Fruit fly (Drosophila melanogaster) whole organism, embryonic: ENCODE data around the gene Tpr2.
A peak's percentile ranks its signal among the peaks of the same experiment; 100 is the strongest.

Experiments used
- ATbp ChIP-seq: fragments of 200-800 bp; sonication (Bioruptor generic); optimal IDR thresholded peaks from 2 replicates; lab custom pipeline; 2017; ENCODE audit warnings: missing biosample characterization, mild to moderate bottlenecking, missing genetic modification characterization, missing genetic modification reagents
- Ada2b ChIP-seq: fragments of 200-800 bp; sonication (Bioruptor generic); IDR thresholded peaks from 2 replicates; pipeline ENCODE4 v1.3.6; 2022; ENCODE audit warnings: missing biosample characterization, missing genetic modification characterization
- Antp ChIP-seq: fragments of 200-800 bp; sonication (Bioruptor generic); optimal IDR thresholded peaks from 3 replicates; lab custom pipeline; 2016; ENCODE audit warnings: missing biosample characterization, missing genetic modification characterization
- B-H2 ChIP-seq: fragments of 200-800 bp; sonication (Bioruptor generic); optimal IDR thresholded peaks from 2 replicates; lab custom pipeline; 2018; ENCODE audit warnings: missing biosample characterization, mild to moderate bottlenecking, missing genetic modification characterization
- CG1024 ChIP-seq: fragments of 200-800 bp; sonication (Bioruptor generic); IDR thresholded peaks from 2 replicates; pipeline ENCODE4 v1.3.6; 2022; ENCODE audit warnings: missing biosample characterization, missing genetic modification characterization
- CG10366 ChIP-seq: fragments of 200-800 bp; sonication (Bioruptor generic); IDR thresholded peaks from 2 replicates; pipeline ENCODE4 v1.3.6; 2022; ENCODE audit warnings: missing biosample characterization, missing genetic modification characterization
- CG10431 ChIP-seq: fragments of 200-800 bp; sonication (Bioruptor generic); optimal IDR thresholded peaks from 3 replicates; lab custom pipeline; 2018; ENCODE audit warnings: missing biosample characterization, mild to moderate bottlenecking, missing genetic modification characterization
- CG10654 ChIP-seq: fragments of 200-800 bp; sonication (Bioruptor generic); optimal IDR thresholded peaks from 2 replicates; lab custom pipeline; 2016; ENCODE audit warnings: missing biosample characterization, missing genetic modification characterization
- CG10959 ChIP-seq: fragments of 200-800 bp; sonication (Bioruptor generic); IDR thresholded peaks from 2 replicates; pipeline ENCODE4 v1.3.6; 2022; ENCODE audit warnings: missing biosample characterization, missing genetic modification characterization
- CG12219 ChIP-seq: fragments of 200-800 bp; sonication (Bioruptor generic); optimal IDR thresholded peaks from 3 replicates; lab custom pipeline; 2018; ENCODE audit warnings: missing biosample characterization, mild to moderate bottlenecking, missing genetic modification characterization
- CG12744 ChIP-seq: fragments of 200-800 bp; sonication (Bioruptor generic); optimal IDR thresholded peaks from 2 replicates; lab custom pipeline; 2016; ENCODE audit warnings: missing biosample characterization, missing genetic modification characterization
- CG14441 ChIP-seq: fragments of 200-800 bp; sonication (Bioruptor generic); IDR thresholded peaks from 2 replicates; pipeline ENCODE4 v1.3.6; 2022; ENCODE audit warnings: missing biosample characterization, missing genetic modification characterization
- CG14667 ChIP-seq: fragments of 200-800 bp; sonication (Bioruptor generic); IDR thresholded peaks from 2 replicates; pipeline ENCODE4 v1.3.6; 2022; ENCODE audit warnings: missing biosample characterization, missing genetic modification characterization
- CG18476 ChIP-seq: fragments of 200-800 bp; sonication (Bioruptor generic); optimal IDR thresholded peaks from 2 replicates; lab custom pipeline; 2016; ENCODE audit warnings: missing biosample characterization, mild to moderate bottlenecking, missing genetic modification characterization
- CG2116 ChIP-seq: fragments of 200-800 bp; sonication (Bioruptor generic); optimal IDR thresholded peaks from 3 replicates; lab custom pipeline; 2018; ENCODE audit warnings: missing biosample characterization, mild to moderate bottlenecking, missing genetic modification characterization
- CG3281 ChIP-seq: fragments of 200-800 bp; sonication (Bioruptor generic); optimal IDR thresholded peaks from 3 replicates; lab custom pipeline; 2017; ENCODE audit warnings: missing biosample characterization, mild to moderate bottlenecking, missing genetic modification characterization
- CG34376 ChIP-seq: fragments of 200-800 bp; sonication (Bioruptor generic); optimal IDR thresholded peaks from 2 replicates; lab custom pipeline; 2018; ENCODE audit warnings: missing biosample characterization, mild to moderate bottlenecking, missing genetic modification characterization
- CG5953 ChIP-seq: fragments of 200-800 bp; sonication (Bioruptor generic); IDR thresholded peaks from 2 replicates; pipeline ENCODE4 v1.3.6; 2022; ENCODE audit warnings: missing biosample characterization, missing genetic modification characterization
- CG7839 ChIP-seq: fragments of 200-800 bp; sonication (Bioruptor generic); optimal IDR thresholded peaks from 3 replicates; lab custom pipeline; 2018; ENCODE audit warnings: missing biosample characterization, mild to moderate bottlenecking, missing genetic modification characterization, moderate library complexity
- CG9817 ChIP-seq: fragments of 200-800 bp; sonication (Bioruptor generic); optimal IDR thresholded peaks from 2 replicates; lab custom pipeline; 2018; ENCODE audit warnings: missing biosample characterization, mild to moderate bottlenecking, missing genetic modification characterization, moderate library complexity
- CTCF ChIP-seq: fragments of 200-800 bp; sonication (Bioruptor generic); optimal IDR thresholded peaks from 2 replicates; lab custom pipeline; 2017; ENCODE audit warnings: missing biosample characterization, mild to moderate bottlenecking, missing genetic modification characterization, moderate library complexity
- Doc3 ChIP-seq: fragments of 200-800 bp; sonication (Bioruptor generic); IDR thresholded peaks from 3 replicates; pipeline ENCODE4 v1.3.6; 2022; ENCODE audit warnings: missing biosample characterization, missing genetic modification characterization; ENCODE audit not compliant: partially characterized antibody
- HLH4C ChIP-seq: fragments of 200-800 bp; sonication (Bioruptor generic); IDR thresholded peaks from 3 replicates; pipeline ENCODE4 v1.3.6; 2022; ENCODE audit warnings: missing biosample characterization, missing genetic modification characterization; ENCODE audit not compliant: partially characterized antibody
- HLH54F ChIP-seq: fragments of 200-800 bp; sonication (Bioruptor generic); optimal IDR thresholded peaks from 3 replicates; lab custom pipeline; 2016; ENCODE audit warnings: missing biosample characterization, missing genetic modification characterization
- HmgZ ChIP-seq: fragments of 200-800 bp; sonication (Bioruptor generic); optimal IDR thresholded peaks from 2 replicates; lab custom pipeline; 2018; ENCODE audit warnings: missing biosample characterization, mild to moderate bottlenecking, missing genetic modification characterization
- TFAM ChIP-seq: fragments of 200-800 bp; sonication (Bioruptor generic); optimal IDR thresholded peaks from 2 replicates; lab custom pipeline; 2017; ENCODE audit warnings: missing biosample characterization, missing genetic modification characterization, inconsistent platforms
- aop ChIP-seq: fragments of 200-800 bp; sonication (Bioruptor generic); IDR thresholded peaks from 2 replicates; pipeline ENCODE4 v1.3.6; 2022; ENCODE audit warnings: missing biosample characterization, missing genetic modification characterization
- ap ChIP-seq: fragments of 200-800 bp; sonication (Bioruptor generic); IDR thresholded peaks from 2 replicates; pipeline ENCODE4 v1.3.6; 2022; ENCODE audit warnings: missing biosample characterization, missing genetic modification characterization
- bcd ChIP-seq: fragments of 200-800 bp; sonication (Bioruptor generic); optimal IDR thresholded peaks from 2 replicates; lab custom pipeline; 2017; ENCODE audit warnings: missing biosample characterization, mild to moderate bottlenecking, missing genetic modification characterization
- cato ChIP-seq: fragments of 200-800 bp; sonication (Bioruptor generic); optimal IDR thresholded peaks from 2 replicates; lab custom pipeline; 2016; ENCODE audit warnings: missing biosample characterization, missing genetic modification characterization, borderline replicate concordance
- caup ChIP-seq: fragments of 200-800 bp; sonication (Bioruptor generic); optimal IDR thresholded peaks from 3 replicates; lab custom pipeline; 2017; ENCODE audit warnings: missing biosample characterization, mild to moderate bottlenecking, missing genetic modification characterization, moderate library complexity; ENCODE audit not compliant: severe bottlenecking
- corto ChIP-seq: fragments of 200-800 bp; sonication (Bioruptor generic); optimal IDR thresholded peaks from 2 replicates; lab custom pipeline; 2016; ENCODE audit warnings: missing biosample characterization, mild to moderate bottlenecking, missing genetic modification characterization, moderate library complexity
- dimm ChIP-seq: fragments of 200-800 bp; sonication (Bioruptor generic); IDR thresholded peaks from 2 replicates; pipeline ENCODE4 v1.3.6; 2022; ENCODE audit warnings: missing biosample characterization, missing genetic modification characterization
- dmrt11E ChIP-seq: fragments of 200-800 bp; sonication (Bioruptor generic); optimal IDR thresholded peaks from 3 replicates; lab custom pipeline; 2018; ENCODE audit warnings: missing biosample characterization, mild to moderate bottlenecking, missing genetic modification characterization, moderate library complexity
- dpn ChIP-seq, 2 experiments: fragments of 200-800 bp; sonication (Bioruptor generic); optimal IDR thresholded peaks; 3 replicates each; lab custom pipeline; 2016; ENCODE audit warnings: missing biosample characterization in 2 of 2, missing genetic modification characterization in 2 of 2
- ems ChIP-seq: fragments of 200-800 bp; sonication (Bioruptor generic); optimal IDR thresholded peaks from 3 replicates; lab custom pipeline; 2016; ENCODE audit warnings: missing biosample characterization, missing genetic modification characterization
- esg ChIP-seq: fragments of 200-800 bp; sonication (Bioruptor generic); conservative IDR thresholded peaks from 2 replicates; pipeline ENCODE4 v1.3.6; 2022; ENCODE audit warnings: missing biosample characterization, missing genetic modification characterization
- exex ChIP-seq: fragments of 200-800 bp; sonication (Bioruptor generic); optimal IDR thresholded peaks from 4 replicates; lab custom pipeline; 2018; ENCODE audit warnings: missing biosample characterization, mild to moderate bottlenecking, missing genetic modification characterization, moderate library complexity
- ftz-f1 ChIP-seq: fragments of 200-800 bp; sonication (Bioruptor generic); optimal IDR thresholded peaks from 2 replicates; lab custom pipeline; 2016; ENCODE audit warnings: missing biosample characterization, missing genetic modification characterization
- gcm ChIP-seq: fragments of 200-800 bp; sonication (Bioruptor generic); optimal IDR thresholded peaks from 2 replicates; lab custom pipeline; 2019; ENCODE audit warnings: missing biosample characterization, mild to moderate bottlenecking, missing genetic modification characterization, moderate library complexity
- her ChIP-seq: fragments of 200-800 bp; sonication (Bioruptor generic); optimal IDR thresholded peaks from 2 replicates; lab custom pipeline; 2016; ENCODE audit warnings: missing biosample characterization, missing genetic modification characterization
- maf-S ChIP-seq: fragments of 200-800 bp; sonication (Bioruptor generic); optimal IDR thresholded peaks from 2 replicates; lab custom pipeline; 2016; ENCODE audit warnings: missing biosample characterization, missing genetic modification characterization
- onecut ChIP-seq: fragments of 200-800 bp; sonication (Bioruptor generic); IDR thresholded peaks from 2 replicates; pipeline ENCODE4 v1.3.6; 2022; ENCODE audit warnings: missing biosample characterization, missing genetic modification characterization
- p53 ChIP-seq: fragments of 200-800 bp; sonication (Bioruptor generic); optimal IDR thresholded peaks from 2 replicates; lab custom pipeline; 2016; ENCODE audit warnings: missing biosample characterization, missing genetic modification characterization
- pzg ChIP-seq: fragments of 200-800 bp; sonication (Bioruptor generic); optimal IDR thresholded peaks from 3 replicates; lab custom pipeline; 2018; ENCODE audit warnings: missing biosample characterization, mild to moderate bottlenecking, missing genetic modification characterization, moderate library complexity
- sisA ChIP-seq: fragments of 200-800 bp; sonication (Bioruptor generic); IDR thresholded peaks from 2 replicates; pipeline ENCODE4 v1.3.6; 2022; ENCODE audit warnings: missing biosample characterization, missing genetic modification characterization
- stc ChIP-seq: fragments of 200-800 bp; sonication (Bioruptor generic); IDR thresholded peaks from 2 replicates; pipeline ENCODE4 v1.3.6; 2022; ENCODE audit warnings: missing biosample characterization, missing genetic modification characterization
- trem ChIP-seq: fragments of 200-800 bp; optimal IDR thresholded peaks from 3 replicates; lab custom pipeline; 2019; ENCODE audit warnings: missing biosample characterization, mild to moderate bottlenecking, missing genetic modification characterization, moderate library complexity
- vnd ChIP-seq: fragments of 200-800 bp; sonication (Bioruptor generic); IDR thresholded peaks from 3 replicates; pipeline ENCODE4 v1.3.6; 2022; ENCODE audit warnings: missing biosample characterization, missing genetic modification characterization; ENCODE audit not compliant: partially characterized antibody
- zen ChIP-seq: fragments of 200-800 bp; sonication (Bioruptor generic); optimal IDR thresholded peaks from 3 replicates; lab custom pipeline; 2018; ENCODE audit warnings: missing biosample characterization, mild to moderate bottlenecking, missing genetic modification characterization, moderate library complexity
- zf30C ChIP-seq: fragments of 200-800 bp; sonication (Bioruptor generic); optimal IDR thresholded peaks from 3 replicates; lab custom pipeline; 2018; ENCODE audit warnings: missing biosample characterization, mild to moderate bottlenecking, missing genetic modification characterization

The Tpr2 gene

DNA sequence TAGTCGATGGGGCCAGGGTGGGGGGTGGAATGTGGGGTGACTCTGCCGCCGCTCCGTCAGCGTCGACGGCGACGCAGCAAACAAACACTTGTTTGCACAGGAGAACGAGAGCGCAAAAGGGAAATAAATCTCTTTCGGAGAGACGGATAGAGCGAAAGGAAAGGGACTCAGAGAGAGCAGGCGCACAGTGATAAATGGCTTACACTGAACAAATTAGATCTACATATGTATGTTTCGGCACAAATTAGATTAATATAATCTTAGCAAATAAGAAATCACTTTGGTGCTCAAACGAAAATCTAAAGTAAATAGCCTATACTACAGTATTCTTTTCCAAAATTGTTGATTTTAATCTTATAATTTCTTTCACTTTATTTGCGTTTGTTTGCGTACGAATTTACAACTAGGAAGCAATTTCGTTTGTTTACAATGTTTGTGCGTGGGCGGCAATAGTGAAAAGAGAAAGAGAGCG, 44.4 kb downstream of the Tpr2 start (continued):
- peak; percentile 89 for TF ChIP-seq caup (GFP tag; lab: Kevin White, UChicago)
- TF ChIP-seq CG12744 (GFP tag; lab: Kevin White, UChicago) = peak; percentile 88
- TF ChIP-seq CG9817 (tag; lab: Kevin White, UChicago) = peak; percentile 81
- TF ChIP-seq corto (GFP tag; lab: Kevin White, UChicago) = peak; percentile 69
- no peak for TF ChIP-seq HLH4C (GFP tag; lab: Robert Waterston, UW)
- peak; percentile 88 for TF ChIP-seq CG10654 (GFP tag; lab: Kevin White, UChicago)
- TF ChIP-seq pzg = peak; percentile 3
- TF ChIP-seq zen = peak; percentile 95
- TF ChIP-seq CG10431 (GFP tag; lab: Kevin White, UChicago) = peak; percentile 83
- peak; percentile 94 for TF ChIP-seq zf30C
- peak; percentile 94 for TF ChIP-seq trem
- peak; percentile 96 for TF ChIP-seq dmrt11E
- peak; percentile 63 for TF ChIP-seq exex (tag; lab: Kevin White, UChicago)
- peak; percentile 89 for TF ChIP-seq bcd (GFP tag; lab: Kevin White, UChicago)
- peak; percentile 91 for TF ChIP-seq CG10366 (GFP tag; lab: Robert Waterston, UW)
- peak; percentile 85 for TF ChIP-seq Antp (GFP tag; lab: Kevin White, UChicago)
- peak; percentile 88 for TF ChIP-seq CG12219 (GFP tag; lab: Kevin White, UChicago)
- TF ChIP-seq esg = peak; percentile 87
- peak; percentile 62 for TF ChIP-seq p53 (GFP tag; lab: Kevin White, UChicago)
- peak; percentile 92 for TF ChIP-seq Ada2b (GFP tag; lab: Robert Waterston, UW)
- TF ChIP-seq CG5953 (GFP tag; lab: Robert Waterston, UW) = peak; percentile 92
- TF ChIP-seq B-H2 (GFP tag; lab: Kevin White, UChicago) = peak; percentile 51
- TF ChIP-seq her = peak; percentile 77
- TF ChIP-seq sisA = peak; percentile 91
- peak; percentile 81 for TF ChIP-seq TFAM (GFP tag; lab: Kevin White, UChicago)
- TF ChIP-seq ems (GFP tag; lab: Kevin White, UChicago) = peak; percentile 84
- peak; percentile 87 for TF ChIP-seq cato (GFP tag; lab: Kevin White, UChicago)
- TF ChIP-seq ATbp (GFP tag; lab: Kevin White, UChicago) = peak; percentile 95
- TF ChIP-seq CTCF (GFP tag; lab: Kevin White, UChicago) = peak; percentile 51
- peak; percentile 82 to 91 for TF ChIP-seq dpn (GFP tag; optimal IDR thresholded peaks at IDR 0.05; lab: Kevin White, UChicago)
- peak; percentile 66 for TF ChIP-seq onecut (GFP tag; lab: Robert Waterston, UW)
- TF ChIP-seq gcm (GFP tag; lab: Kevin White, UChicago) = peak; percentile 94
- peak; percentile 78 for TF ChIP-seq HLH54F (GFP tag; lab: Kevin White, UChicago)
- TF ChIP-seq stc (GFP tag; lab: Robert Waterston, UW) = peak; percentile 94
- TF ChIP-seq HmgZ (tag; lab: Kevin White, UChicago) = peak; percentile 91
- TF ChIP-seq CG3281 (GFP tag; lab: Kevin White, UChicago) = peak; percentile 89
- TF ChIP-seq ftz-f1 (GFP tag; lab: Kevin White, UChicago) = no peak
- TF ChIP-seq ap (GFP tag; lab: Robert Waterston, UW) = peak; percentile 94
- no peak for TF ChIP-seq vnd
- peak; percentile 70 for TF ChIP-seq CG2116 (GFP tag; lab: Kevin White, UChicago)
- peak; percentile 80 for TF ChIP-seq CG18476 (GFP tag; lab: Kevin White, UChicago)
- peak; percentile 94 for TF ChIP-seq CG14441
- TF ChIP-seq CG14667 = peak; percentile 90
- TF ChIP-seq CG34376 = peak; percentile 71
- no peak for TF ChIP-seq Doc3
- TF ChIP-seq CG10959 (GFP tag; lab: Robert Waterston, UW) = peak; percentile 87
- peak; percentile 82 for TF ChIP-seq CG1024 (GFP tag; lab: Robert Waterston, UW)
- TF ChIP-seq dimm (GFP tag; lab: Robert Waterston, UW) = peak; percentile 79
- peak; percentile 82 for TF ChIP-seq maf-S
- peak; percentile 69; the same call in 1 of the 2 replicates for TF ChIP-seq aop (GFP tag; lab: Robert Waterston, UW)
- TF ChIP-seq CG7839 (tag; lab: Kevin White, UChicago) = peak; percentile 88
